Fruit fly (Drosophila melanogaster) whole organism, embryonic: ENCODE results near the gene CG4607.
A peak's percentile ranks its signal among the peaks of the same experiment; 100 is the strongest.

Experiments
- Atf-2 ChIP-seq: fragments of 200-800 bp; sonication (Bioruptor generic); optimal IDR thresholded peaks from 2 replicates; lab custom pipeline; 2016; ENCODE audit warnings: missing biosample characterization, missing genetic modification characterization
- Bdp1 ChIP-seq: fragments of 200-800 bp; sonication (Bioruptor generic); optimal IDR thresholded peaks from 3 replicates; lab custom pipeline; 2016; ENCODE audit warnings: missing biosample characterization, missing genetic modification characterization
- Blimp-1 ChIP-seq: fragments of 200-800 bp; sonication (Bioruptor generic); optimal IDR thresholded peaks from 3 replicates; lab custom pipeline; 2018; ENCODE audit warnings: missing biosample characterization, missing genetic modification characterization, mild to moderate bottlenecking, moderate library complexity, missing genetic modification reagents
- CG11456 ChIP-seq: fragments of 200-800 bp; sonication (Bioruptor generic); IDR thresholded peaks from 3 replicates; pipeline ENCODE4 v1.3.6; 2022; ENCODE audit warnings: missing biosample characterization, missing genetic modification characterization
- CG12391 ChIP-seq: fragments of 200-800 bp; sonication (Bioruptor generic); optimal IDR thresholded peaks from 3 replicates; lab custom pipeline; 2018; ENCODE audit warnings: missing biosample characterization, mild to moderate bottlenecking, missing genetic modification characterization, moderate library complexity
- CG13624 ChIP-seq: fragments of 200-800 bp; sonication (Bioruptor generic); optimal IDR thresholded peaks from 2 replicates; lab custom pipeline; 2016; ENCODE audit warnings: missing biosample characterization, missing genetic modification characterization
- CG15479 ChIP-seq: fragments of 200-800 bp; sonication (Bioruptor generic); optimal IDR thresholded peaks from 3 replicates; lab custom pipeline; 2019; ENCODE audit warnings: missing biosample characterization, mild to moderate bottlenecking, missing genetic modification characterization, moderate library complexity
- CG15601 ChIP-seq: fragments of 200-800 bp; sonication (Bioruptor generic); optimal IDR thresholded peaks from 3 replicates; lab custom pipeline; 2019; ENCODE audit warnings: missing biosample characterization, mild to moderate bottlenecking, missing genetic modification characterization, moderate library complexity
- CG15696 ChIP-seq: fragments of 200-800 bp; sonication (Bioruptor generic); optimal IDR thresholded peaks from 2 replicates; lab custom pipeline; 2019; ENCODE audit warnings: missing biosample characterization, mild to moderate bottlenecking, missing genetic modification characterization, moderate library complexity
- CG17612 ChIP-seq: fragments of 200-800 bp; sonication (Bioruptor generic); IDR thresholded peaks from 2 replicates; pipeline ENCODE4 v1.3.6; 2022; ENCODE audit warnings: missing biosample characterization, missing genetic modification characterization
- CG2116 ChIP-seq: fragments of 200-800 bp; sonication (Bioruptor generic); optimal IDR thresholded peaks from 3 replicates; lab custom pipeline; 2018; ENCODE audit warnings: missing biosample characterization, mild to moderate bottlenecking, missing genetic modification characterization
- CG2120 ChIP-seq: fragments of 200-800 bp; sonication (Bioruptor generic); optimal IDR thresholded peaks from 3 replicates; lab custom pipeline; 2016; ENCODE audit warnings: missing biosample characterization, missing genetic modification characterization
- CG2199 ChIP-seq: fragments of 200-800 bp; sonication (Bioruptor generic); IDR thresholded peaks from 3 replicates; pipeline ENCODE4 v1.3.6; 2022; ENCODE audit warnings: missing biosample characterization, missing genetic modification characterization
- CG32767 ChIP-seq: fragments of 200-800 bp; sonication (Bioruptor generic); IDR thresholded peaks from 2 replicates; pipeline ENCODE4 v1.3.6; 2022; ENCODE audit warnings: missing biosample characterization, missing genetic modification characterization
- CG32772 ChIP-seq: fragments of 200-800 bp; sonication (Bioruptor generic); IDR thresholded peaks from 2 replicates; pipeline ENCODE4 v1.3.6; 2022; ENCODE audit warnings: missing biosample characterization, missing genetic modification characterization
- CG42726 ChIP-seq: fragments of 200-800 bp; sonication (Bioruptor generic); IDR thresholded peaks from 2 replicates; pipeline ENCODE4 v1.3.6; 2022; ENCODE audit warnings: missing biosample characterization, missing genetic modification characterization; ENCODE audit not compliant: partially characterized antibody
- CG7271 ChIP-seq: fragments of 200-800 bp; sonication (Bioruptor generic); optimal IDR thresholded peaks from 2 replicates; lab custom pipeline; 2018; ENCODE audit warnings: missing biosample characterization, mild to moderate bottlenecking, missing genetic modification characterization, moderate library complexity
- CG7372 ChIP-seq: fragments of 200-800 bp; sonication (Bioruptor generic); IDR thresholded peaks from 2 replicates; pipeline ENCODE4 v1.3.6; 2022; ENCODE audit warnings: missing biosample characterization, missing genetic modification characterization
- CG8388 ChIP-seq: fragments of 200-800 bp; sonication (Bioruptor generic); optimal IDR thresholded peaks from 2 replicates; lab custom pipeline; 2019; ENCODE audit warnings: missing biosample characterization, mild to moderate bottlenecking, missing genetic modification characterization, moderate library complexity
- Dbx ChIP-seq: fragments of 200-800 bp; sonication (Bioruptor generic); IDR thresholded peaks from 3 replicates; pipeline ENCODE4 v1.3.6; 2022; ENCODE audit warnings: missing biosample characterization, missing genetic modification characterization
- Dip3 ChIP-seq: fragments of 200-800 bp; sonication (Bioruptor generic); optimal IDR thresholded peaks from 3 replicates; lab custom pipeline; 2016; ENCODE audit warnings: missing biosample characterization, missing genetic modification characterization
- Dp ChIP-seq: fragments of 200-800 bp; sonication (Bioruptor generic); optimal IDR thresholded peaks from 2 replicates; lab custom pipeline; 2018; ENCODE audit warnings: missing biosample characterization, mild to moderate bottlenecking, missing genetic modification characterization, moderate library complexity
- Elba2 ChIP-seq: fragments of 200-800 bp; sonication (Bioruptor generic); optimal IDR thresholded peaks from 3 replicates; lab custom pipeline; 2016; ENCODE audit warnings: missing biosample characterization, missing genetic modification characterization
- Fer3 ChIP-seq: fragments of 200-800 bp; sonication (Bioruptor generic); optimal IDR thresholded peaks from 2 replicates; lab custom pipeline; 2018; ENCODE audit warnings: missing biosample characterization, mild to moderate bottlenecking, missing genetic modification characterization, moderate library complexity
- Hey ChIP-seq: fragments of 200-800 bp; sonication (Bioruptor generic); optimal IDR thresholded peaks from 3 replicates; lab custom pipeline; 2018; ENCODE audit warnings: missing biosample characterization, mild to moderate bottlenecking, missing genetic modification characterization
- Pdp1 ChIP-seq, 2 experiments: fragments of 200-800 bp; sonication (Bioruptor generic); optimal IDR thresholded peaks; 3 replicates each; lab custom pipeline; 2016; ENCODE audit warnings: missing biosample characterization in 2 of 2, missing genetic modification characterization in 2 of 2, mild to moderate bottlenecking in 1 of 2, moderate library complexity in 1 of 2
- Ravus ChIP-seq: fragments of 200-800 bp; sonication (Bioruptor generic); IDR thresholded peaks from 2 replicates; pipeline ENCODE4 v1.3.6; 2022; ENCODE audit warnings: missing biosample characterization, missing genetic modification characterization
- Trl ChIP-seq, 3 experiments: fragments of >200 bp in 2 of 3; fragments of 200-800 bp in 1 of 3; sonication (Bioruptor generic) in 1 of 3; optimal IDR thresholded peaks; 2 replicates in 1 of 3; 3 replicates in 2 of 3; lab custom pipeline; 2016 to 2017; ENCODE audit warnings: missing biosample characterization in 1 of 3, missing genetic modification characterization in 1 of 3
- cg ChIP-seq: fragments of 200-800 bp; sonication (Bioruptor generic); optimal IDR thresholded peaks from 3 replicates; lab custom pipeline; 2019; ENCODE audit warnings: missing biosample characterization, mild to moderate bottlenecking, missing genetic modification characterization, moderate library complexity
- da ChIP-seq: fragments of 200-800 bp; sonication (Bioruptor generic); optimal IDR thresholded peaks from 2 replicates; lab custom pipeline; 2016; ENCODE audit warnings: missing biosample characterization, missing genetic modification characterization
- dmrt11E ChIP-seq: fragments of 200-800 bp; sonication (Bioruptor generic); optimal IDR thresholded peaks from 3 replicates; lab custom pipeline; 2018; ENCODE audit warnings: missing biosample characterization, mild to moderate bottlenecking, missing genetic modification characterization, moderate library complexity
- esg ChIP-seq: fragments of 200-800 bp; sonication (Bioruptor generic); conservative IDR thresholded peaks from 2 replicates; pipeline ENCODE4 v1.3.6; 2022; ENCODE audit warnings: missing biosample characterization, missing genetic modification characterization
- ewg ChIP-seq: fragments of 200-800 bp; sonication (Bioruptor generic); optimal IDR thresholded peaks from 3 replicates; lab custom pipeline; 2017; ENCODE audit warnings: mild to moderate bottlenecking, missing biosample characterization, missing genetic modification reagents, missing genetic modification characterization
- hkb ChIP-seq, 2 experiments: fragments of 200-800 bp in 1 of 2; fragments of >200 bp in 1 of 2; sonication (Bioruptor generic) in 1 of 2; IDR thresholded peaks in 1 of 2; optimal IDR thresholded peaks in 1 of 2; 2 replicates each; pipeline versions ENCODE4 v1.3.6 to Lab custom; 2017 to 2022; ENCODE audit warnings: missing biosample characterization in 1 of 2, missing genetic modification characterization in 1 of 2
- jigr1 ChIP-seq: fragments of 200-800 bp; sonication (Bioruptor generic); IDR thresholded peaks from 3 replicates; pipeline ENCODE4 v1.3.6; 2022; ENCODE audit warnings: missing biosample characterization, missing genetic modification characterization
- ken ChIP-seq: fragments of 200-800 bp; sonication (Bioruptor generic); IDR thresholded peaks from 3 replicates; pipeline ENCODE4 v1.3.6; 2022; ENCODE audit warnings: missing biosample characterization, missing genetic modification characterization
- luna ChIP-seq: fragments of 200-800 bp; sonication (Bioruptor generic); optimal IDR thresholded peaks from 2 replicates; lab custom pipeline; 2016; ENCODE audit warnings: missing biosample characterization, missing genetic modification characterization
- phol ChIP-seq: fragments of 200-800 bp; sonication (Bioruptor generic); optimal IDR thresholded peaks from 3 replicates; lab custom pipeline; 2018; ENCODE audit warnings: missing biosample characterization, mild to moderate bottlenecking, missing genetic modification characterization, moderate library complexity
- pros ChIP-seq: fragments of 200-800 bp; sonication (Bioruptor generic); optimal IDR thresholded peaks from 3 replicates; lab custom pipeline; 2019; ENCODE audit warnings: missing biosample characterization, mild to moderate bottlenecking, missing genetic modification characterization, moderate library complexity
- sens ChIP-seq: fragments of 200-800 bp; sonication (Bioruptor generic); peaks from one replicate; lab custom pipeline; 2016; ENCODE audit warnings: missing biosample characterization, missing genetic modification characterization
- sens-2 ChIP-seq: fragments of 200-800 bp; sonication (Bioruptor generic); IDR thresholded peaks from 2 replicates; pipeline ENCODE4 v1.3.6; 2022; ENCODE audit warnings: missing biosample characterization, missing genetic modification characterization
- sima ChIP-seq: fragments of 200-800 bp; sonication (Bioruptor generic); optimal IDR thresholded peaks from 2 replicates; lab custom pipeline; 2016; ENCODE audit warnings: missing biosample characterization, missing genetic modification characterization
- sqz ChIP-seq: fragments of 200-800 bp; sonication (Bioruptor generic); optimal IDR thresholded peaks from 3 replicates; lab custom pipeline; 2018; ENCODE audit warnings: missing biosample characterization, mild to moderate bottlenecking, missing genetic modification characterization
- tll ChIP-seq, 2 experiments: fragments of 200-800 bp in 1 of 2; fragments of >200 bp in 1 of 2; sonication (Bioruptor generic) in 1 of 2; optimal IDR thresholded peaks; 2 replicates each; lab custom pipeline; 2017 to 2019; ENCODE audit warnings: missing biosample characterization in 2 of 2, missing genetic modification characterization in 2 of 2, mild to moderate bottlenecking in 1 of 2, moderate library complexity in 1 of 2
- zen2 ChIP-seq: fragments of 200-800 bp; sonication (Bioruptor generic); IDR thresholded peaks from 3 replicates; pipeline ENCODE4 v1.3.6; 2022; ENCODE audit warnings: missing biosample characterization, missing genetic modification characterization; ENCODE audit not compliant: partially characterized antibody

CG4607 gene

DNA sequence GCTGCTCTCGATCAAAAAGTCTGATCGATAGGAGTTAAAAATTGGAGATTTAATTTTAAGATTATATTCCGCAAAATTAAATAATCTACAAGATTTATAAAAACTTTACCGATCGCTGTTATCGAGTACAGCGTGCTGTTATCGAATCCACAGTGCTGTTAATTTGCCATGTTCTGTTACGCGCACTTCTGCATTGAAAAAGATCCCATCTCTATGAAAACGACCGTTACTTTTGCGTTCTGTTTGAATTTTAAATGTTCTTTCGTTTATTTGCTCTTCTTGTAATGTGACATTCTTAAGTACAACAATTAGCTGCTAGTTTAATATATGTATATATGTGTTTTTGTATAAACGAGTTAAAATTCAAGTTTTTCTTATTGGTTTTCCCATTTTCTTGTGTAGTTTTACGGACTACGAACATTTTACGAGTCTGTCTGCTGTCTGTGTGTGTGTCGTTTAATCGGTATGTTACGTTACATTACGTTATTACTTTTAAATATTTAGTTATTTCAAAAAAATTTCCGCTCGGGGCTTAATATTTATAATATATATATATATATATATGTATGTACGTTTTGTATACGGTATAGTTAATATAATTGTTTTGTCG lies 5.2 kb downstream of the CG4607 start (continued):
- TF ChIP-seq Trl (optimal IDR thresholded peaks at IDR 0.05; lab: Kevin White, UChicago) (no peak), Trl (GFP tag; optimal IDR thresholded peaks at IDR 0.05; lab: Kevin White, UChicago) (no peak), Bdp1 (no peak), CG2116 (GFP tag; lab: Kevin White, UChicago) (peak; percentile 5), Atf-2 (GFP tag; lab: Kevin White, UChicago) (no peak), Dp (GFP tag; lab: Kevin White, UChicago) (peak; percentile 49), Ravus (GFP tag; lab: Robert Waterston, UW) (no peak), CG15601 (tag; lab: Kevin White, UChicago) (no peak), zen2 (GFP tag; lab: Robert Waterston, UW) (no peak), CG32767 (no peak)

DNA sequence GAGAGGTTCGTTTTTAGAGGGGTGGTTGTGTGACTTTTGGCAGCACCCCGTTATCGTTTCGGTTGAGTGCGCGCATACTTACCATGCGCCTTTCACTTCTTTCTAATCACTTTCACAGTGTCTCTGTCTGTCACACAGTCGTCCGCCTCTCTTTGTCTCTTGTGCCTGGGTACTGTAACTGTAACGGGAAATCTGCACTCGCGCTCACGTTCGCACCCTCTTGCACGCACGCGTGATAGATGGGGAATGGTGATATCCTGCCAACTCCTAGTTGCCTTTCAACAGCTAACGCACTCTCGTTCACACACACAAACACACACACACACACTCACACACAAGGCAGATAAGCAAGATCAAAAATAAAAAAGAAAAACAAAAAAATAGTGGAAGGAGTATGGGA lies 13.2 kb downstream of the CG4607 start:
- peak; percentile 46 for TF ChIP-seq ewg (GFP tag; lab: Kevin White, UChicago)
- peak; percentile 56; the same call in 1 of the 3 replicates for TF ChIP-seq CG2199
- peak; percentile 7 for TF ChIP-seq Blimp-1
- TF ChIP-seq CG15479 (GFP tag; lab: Kevin White, UChicago), result peak; percentile 92
- no peak for TF ChIP-seq Fer3 (tag; lab: Kevin White, UChicago)
- peak; percentile 40 for TF ChIP-seq sqz
- peak in 1 of 2 experiments; percentile 15 for TF ChIP-seq tll (GFP tag; optimal IDR thresholded peaks at IDR 0.05; lab: Kevin White, UChicago)
- peak; percentile 82 for TF ChIP-seq sens (GFP tag; lab: Kevin White, UChicago)
- TF ChIP-seq CG42726 (GFP tag; lab: Robert Waterston, UW), result 0 out of 2 replicates have a peak, but pooled peaks have one; percentile 12
- TF ChIP-seq CG32772 (GFP tag; lab: Robert Waterston, UW), result no peak
- TF ChIP-seq cg (GFP tag; lab: Kevin White, UChicago), result peak; percentile 38
- no peak for TF ChIP-seq Pdp1 (GFP tag; optimal IDR thresholded peaks at IDR 0.05; lab: Kevin White, UChicago)
- peak; percentile 92 for TF ChIP-seq pros (GFP tag; lab: Kevin White, UChicago)
- TF ChIP-seq CG15696, result no peak
- TF ChIP-seq Trl (optimal IDR thresholded peaks at IDR 0.05; lab: Kevin White, UChicago), result peak in 1 of 2 experiments; percentile 3
- no peak for TF ChIP-seq Trl (GFP tag; optimal IDR thresholded peaks at IDR 0.05; lab: Kevin White, UChicago)
- TF ChIP-seq, all 482 proteins: peak for 11

DNA sequence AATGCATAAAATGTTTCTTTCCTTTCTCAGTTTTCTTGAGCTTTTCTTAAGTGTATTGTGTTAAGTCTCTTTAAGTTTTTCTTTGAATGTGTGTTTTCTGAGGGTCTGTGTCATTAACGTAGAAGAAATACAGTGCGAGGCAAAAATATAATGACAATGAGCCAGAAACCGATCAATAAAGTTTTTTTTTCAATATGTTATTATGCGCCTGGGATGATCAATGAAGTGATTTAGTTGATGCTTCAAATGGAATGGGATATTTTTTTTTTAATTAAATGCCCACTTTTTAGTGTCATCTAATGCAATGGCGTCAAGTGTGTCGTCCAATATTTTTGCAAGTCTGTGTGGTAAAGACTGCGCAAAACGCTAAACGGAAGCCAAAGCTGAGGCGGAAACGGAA lies 17.3 kb downstream of the CG4607 start:
- peak; percentile 39 for TF ChIP-seq CG8388 (GFP tag; lab: Kevin White, UChicago)
- no peak for TF ChIP-seq hkb (optimal IDR thresholded peaks at IDR 0.05; lab: Kevin White, UChicago)
- TF ChIP-seq hkb (GFP tag; IDR thresholded peaks at IDR 0.05; lab: Robert Waterston, UW), result peak; percentile 29; the same call in 1 of the 2 replicates
- no peak for TF ChIP-seq CG11456 (GFP tag; lab: Robert Waterston, UW)
- no peak for TF ChIP-seq da (GFP tag; lab: Kevin White, UChicago)
- TF ChIP-seq CG12391 (tag; lab: Kevin White, UChicago), result peak; percentile 5
- peak; percentile 27 for TF ChIP-seq CG7271 (tag; lab: Kevin White, UChicago)
- 0 out of 3 replicates have a peak, but pooled peaks have one; percentile 34 for TF ChIP-seq Dbx (GFP tag; lab: Robert Waterston, UW)
- TF ChIP-seq CG2120, result peak; percentile 3
- no peak for TF ChIP-seq Hey (tag; lab: Kevin White, UChicago)
- no peak for TF ChIP-seq ken
- no peak for TF ChIP-seq Ravus (GFP tag; lab: Robert Waterston, UW)
- no peak for TF ChIP-seq Elba2 (GFP tag; lab: Kevin White, UChicago)
- TF ChIP-seq Pdp1 (GFP tag; optimal IDR thresholded peaks at IDR 0.05; lab: Kevin White, UChicago), result peak in 1 of 2 experiments; percentile 18
- TF ChIP-seq CG17612 (GFP tag; lab: Robert Waterston, UW), result no peak
- TF ChIP-seq phol (tag; lab: Kevin White, UChicago), result peak; percentile 7
- TF ChIP-seq jigr1 (GFP tag; lab: Robert Waterston, UW), result no peak
- peak; percentile 81 for TF ChIP-seq sens (GFP tag; lab: Kevin White, UChicago)
- TF ChIP-seq sima (GFP tag; lab: Kevin White, UChicago), result no peak
- 0 out of 2 replicates have a peak, but pooled peaks have one; percentile 19 for TF ChIP-seq CG7372 (GFP tag; lab: Robert Waterston, UW)
- peak; percentile 10 for TF ChIP-seq CG13624
- TF ChIP-seq CG2116 (GFP tag; lab: Kevin White, UChicago), result no peak
- no peak for TF ChIP-seq dmrt11E (tag; lab: Kevin White, UChicago)
- no peak for TF ChIP-seq luna (GFP tag; lab: Kevin White, UChicago)
- TF ChIP-seq esg (GFP tag; lab: Robert Waterston, UW), result no peak; the same call in 1 of the 2 replicates
- TF ChIP-seq Dip3 (GFP tag; lab: Kevin White, UChicago), result no peak
- TF ChIP-seq sens-2 (GFP tag; lab: Robert Waterston, UW), result no peak
